Fruit fly (Drosophila melanogaster): ENCODE results near the gene CG44194.

The CG44194 gene

dm6 chr3R:13015402-13015801 lies 17.9 kb upstream of the CG44194 start (continued):
- TF ChIP-seq grau (tag; optimal IDR thresholded peaks at IDR 0.05) (no peak), CG34422 (GFP tag; IDR thresholded peaks at IDR 0.05) (peak; percentile 20; the same call in 1 of the 3 replicates), lola (GFP tag; optimal IDR thresholded peaks at IDR 0.05) (no peak), ro (GFP tag; IDR thresholded peaks at IDR 0.05) (no peak), cwo (GFP tag; optimal IDR thresholded peaks at IDR 0.05) (no peak), HLHmδ (GFP tag; optimal IDR thresholded peaks at IDR 0.05) (no peak), CG32767 (GFP tag; IDR thresholded peaks at IDR 0.05) (no peak), Meics (GFP tag; optimal IDR thresholded peaks at IDR 0.05) (no peak), Poxn (GFP tag; IDR thresholded peaks at IDR 0.05) (no peak), ttk (GFP tag; IDR thresholded peaks at IDR 0.05) (no peak), D (optimal IDR thresholded peaks at IDR 0.05) (no peak), D (GFP tag; optimal IDR thresholded peaks at IDR 0.05) (no peak), pb (GFP tag; optimal IDR thresholded peaks at IDR 0.05) (no peak), sisA (GFP tag; IDR thresholded peaks at IDR 0.05) (no peak), CG33557 (GFP tag; optimal IDR thresholded peaks at IDR 0.05) (no peak), CG8359 (GFP tag; optimal IDR thresholded peaks at IDR 0.05; ENCODE audit: borderline replicate concordance) (no peak), ara (GFP tag; IDR thresholded peaks at IDR 0.05) (no peak), unc-4 (GFP tag; IDR thresholded peaks at IDR 0.05; ENCODE audit: partially characterized antibody) (no peak), CG11247 (GFP tag; IDR thresholded peaks at IDR 0.05) (no peak), onecut (GFP tag; IDR thresholded peaks at IDR 0.05) (no peak), Sox102F (GFP tag; optimal IDR thresholded peaks at IDR 0.05) (no peak), tna (GFP tag; IDR thresholded peaks at IDR 0.05; ENCODE audit: partially characterized antibody) (no peak), Dll (GFP tag; IDR thresholded peaks at IDR 0.05; ENCODE audit: partially characterized antibody) (0 out of 4 replicates have a peak, but pooled peaks have one; percentile 20), Dp (GFP tag; optimal IDR thresholded peaks at IDR 0.05) (peak; percentile 5), CG5953 (GFP tag; IDR thresholded peaks at IDR 0.05) (no peak)

- TF ChIP-seq aop (GFP tag; IDR thresholded peaks at IDR 0.05) (no peak), slbo (GFP tag; IDR thresholded peaks at IDR 0.05) (peak; percentile 26; the same call in 1 of the 2 replicates), CG8924 (tag; optimal IDR thresholded peaks at IDR 0.05) (peak; percentile 3), cwo (GFP tag; optimal IDR thresholded peaks at IDR 0.05) (peak; percentile 13), Fer3 (tag; optimal IDR thresholded peaks at IDR 0.05) (peak; percentile 21), gem (tag; optimal IDR thresholded peaks at IDR 0.05) (peak; percentile 29), CG6791 (GFP tag; IDR thresholded peaks at IDR 0.05; ENCODE audit: partially characterized antibody) (no peak), phol (tag; optimal IDR thresholded peaks at IDR 0.05) (peak; percentile 7), ara (GFP tag; IDR thresholded peaks at IDR 0.05) (0 out of 2 replicates have a peak, but pooled peaks have one; percentile 33), dmrt99B (tag; optimal IDR thresholded peaks at IDR 0.05) (peak; percentile 27), salm (tag; optimal IDR thresholded peaks at IDR 0.05) (no peak), CG12769 (tag; optimal IDR thresholded peaks at IDR 0.05) (peak; percentile 16), CG14050 (GFP tag; IDR thresholded peaks at IDR 0.05) (peak; percentile 16; the same call in 1 of the 3 replicates), Drgx (GFP tag; IDR thresholded peaks at IDR 0.05) (peak; percentile 55), twi (tag; optimal IDR thresholded peaks at IDR 0.05) (peak; percentile 37), dpn (GFP tag; optimal IDR thresholded peaks at IDR 0.05) (peak in 1 of 2 experiments; percentile 1), CG14441 (GFP tag; IDR thresholded peaks at IDR 0.05) (0 out of 2 replicates have a peak, but pooled peaks have one; percentile 35), CG2120 (GFP tag; optimal IDR thresholded peaks at IDR 0.05) (peak; percentile 38), Hsf (GFP tag; optimal IDR thresholded peaks at IDR 0.05) (peak; percentile 8), sens (GFP tag) (peak; percentile 40), CG1792 (GFP tag; optimal IDR thresholded peaks at IDR 0.05) (no peak), Sox102F (GFP tag; optimal IDR thresholded peaks at IDR 0.05) (peak; percentile 6), D (optimal IDR thresholded peaks at IDR 0.05) (no peak), D (GFP tag; optimal IDR thresholded peaks at IDR 0.05) (no peak), row (GFP tag; IDR thresholded peaks at IDR 0.05) (peak; percentile 44; the same call in 1 of the 3 replicates), CG2712 (tag; optimal IDR thresholded peaks at IDR 0.05) (peak; percentile 1), hb (GFP tag; IDR thresholded peaks at IDR 0.05; ENCODE audit: partially characterized antibody) (no peak), CG13775 (GFP tag; optimal IDR thresholded peaks at IDR 0.05) (no peak)
Observed at dm6 chr3R:13014168-13014881, 16.8 kb upstream of the CG44194 start.

All from whole organism, embryonic.